Worm (Caenorhabditis elegans) whole organism, L4 larva: ENCODE measurements around the gene Y2H9A.6.
A peak's percentile ranks its signal among the peaks of the same experiment; 100 is the strongest.

ENCODE experiments used
- D1046.2 ChIP-seq: fragments of 200-800 bp; sonication (Bioruptor generic); IDR thresholded peaks from 2 replicates; pipeline ENCODE4 v1.3.6; 2022; ENCODE audit warnings: missing genetic modification characterization, missing compliant biosample characterization
- F10B5.3 ChIP-seq: sonication (generic microtip); optimal IDR thresholded peaks from 2 replicates; lab custom pipeline; 2016; ENCODE audit warnings: mild to moderate bottlenecking, missing genetic modification characterization, missing compliant biosample characterization
- T26A8.4 ChIP-seq: fragments of 200-800 bp; sonication (Bioruptor generic); IDR thresholded peaks from 2 replicates; pipeline ENCODE4 v1.3.6; 2022; ENCODE audit warnings: missing genetic modification characterization, missing compliant biosample characterization
- Y48G9A.11 ChIP-seq: fragments of 200-800 bp; sonication (Bioruptor generic); IDR thresholded peaks from 2 replicates; pipeline ENCODE4 v1.3.6; 2022; ENCODE audit warnings: missing genetic modification reagents, missing genetic modification characterization, missing compliant biosample characterization
- ZK546.5 ChIP-seq, 2 experiments: sonication (generic microtip); optimal IDR thresholded peaks; 2 replicates each; lab custom pipeline; 2017; ENCODE audit warnings: missing biosample characterization in 2 of 2, missing genetic modification characterization in 2 of 2
- aha-1 ChIP-seq: fragments of 150-350 bp; peaks from one replicate; lab custom pipeline; 2014; ENCODE audit warnings: missing biosample characterization, missing genetic modification characterization
- aly-2 ChIP-seq: sonication (generic microtip); optimal IDR thresholded peaks from 2 replicates; lab custom pipeline; 2018; ENCODE audit warnings: missing biosample characterization, missing genetic modification characterization
- ceh-82 ChIP-seq: sonication (generic microtip); optimal IDR thresholded peaks from 2 replicates; lab custom pipeline; 2017; ENCODE audit warnings: missing biosample characterization, missing genetic modification characterization
- daf-19 ChIP-seq: fragments of 200-800 bp; sonication (Bioruptor generic); conservative IDR thresholded peaks from 2 replicates; pipeline ENCODE4 v1.3.6; 2022; ENCODE audit warnings: missing genetic modification characterization, missing compliant biosample characterization
- daf-8 ChIP-seq: fragments of 200-800 bp; sonication (Bioruptor generic); IDR thresholded peaks from 2 replicates; pipeline ENCODE4 v1.3.6; 2022; ENCODE audit warnings: missing genetic modification characterization, missing compliant biosample characterization
- dmd-9 ChIP-seq: fragments of 200-800 bp; sonication (Bioruptor generic); IDR thresholded peaks from 2 replicates; pipeline ENCODE4 v1.3.6; 2022; ENCODE audit warnings: missing genetic modification reagents, missing genetic modification characterization, missing compliant biosample characterization
- duxl-1 ChIP-seq: sonication (generic microtip); optimal IDR thresholded peaks from 2 replicates; lab custom pipeline; 2016; ENCODE audit warnings: mild to moderate bottlenecking, missing genetic modification characterization, moderate library complexity, missing compliant biosample characterization; ENCODE audit not compliant: poor library complexity
- fos-1 ChIP-seq: fragments of 150-350 bp; optimal IDR thresholded peaks from 2 replicates; lab custom pipeline; 2014; ENCODE audit warnings: missing biosample characterization, missing genetic modification characterization
- hlh-30 ChIP-seq: sonication (generic microtip); optimal IDR thresholded peaks from 2 replicates; lab custom pipeline; 2017; ENCODE audit warnings: antibody characterized with exemption, mild to moderate bottlenecking, missing genetic modification characterization, missing compliant biosample characterization; ENCODE audit not compliant: insufficient read depth
- hmg-1.1 ChIP-seq: fragments of 200-800 bp; sonication (Bioruptor generic); IDR thresholded peaks from 2 replicates; pipeline ENCODE4 v1.3.6; 2022; ENCODE audit warnings: missing genetic modification reagents, missing genetic modification characterization, missing compliant biosample characterization
- lim-7 ChIP-seq: fragments of 200-800 bp; sonication (Bioruptor generic); IDR thresholded peaks from 2 replicates; pipeline ENCODE4 v1.3.6; 2022; ENCODE audit warnings: missing genetic modification characterization, missing compliant biosample characterization
- lin-38 ChIP-seq: fragments of 200-800 bp; sonication (Bioruptor generic); IDR thresholded peaks from 2 replicates; pipeline ENCODE4 v1.3.6; 2022; ENCODE audit warnings: missing genetic modification reagents, missing genetic modification characterization, missing compliant biosample characterization
- lir-3 ChIP-seq: sonication (generic microtip); optimal IDR thresholded peaks from 2 replicates; lab custom pipeline; 2016; ENCODE audit warnings: mild to moderate bottlenecking, missing genetic modification characterization, missing compliant biosample characterization
- madf-9 ChIP-seq: fragments of 200-800 bp; sonication (Bioruptor generic); conservative IDR thresholded peaks from 2 replicates; pipeline ENCODE4 v1.3.6; 2022; ENCODE audit warnings: missing genetic modification reagents, missing genetic modification characterization, missing compliant biosample characterization
- mxl-3 ChIP-seq: fragments of 200-800 bp; sonication (Bioruptor generic); optimal IDR thresholded peaks from 2 replicates; lab custom pipeline; 2018; ENCODE audit warnings: mild to moderate bottlenecking, missing genetic modification characterization, missing compliant biosample characterization
- nhr-25 ChIP-seq: sonication (generic microtip); optimal IDR thresholded peaks from 2 replicates; lab custom pipeline; 2017; ENCODE audit warnings: missing genetic modification characterization, mild to moderate bottlenecking, missing compliant biosample characterization, antibody characterized with exemption, moderate library complexity, borderline replicate concordance; ENCODE audit not compliant: insufficient read depth
- nhr-41 ChIP-seq: fragments of 200-800 bp; sonication (Bioruptor generic); IDR thresholded peaks from 2 replicates; pipeline ENCODE4 v1.3.6; 2022; ENCODE audit warnings: missing genetic modification reagents, missing genetic modification characterization, missing compliant biosample characterization
- nhr-6 ChIP-seq: fragments of 150-350 bp; optimal IDR thresholded peaks from 2 replicates; lab custom pipeline; 2014; ENCODE audit warnings: missing biosample characterization, missing genetic modification characterization
- nhr-76 ChIP-seq: fragments of 150-350 bp; optimal IDR thresholded peaks from 2 replicates; lab custom pipeline; 2014; ENCODE audit warnings: missing biosample characterization, missing genetic modification characterization
- rbr-2 ChIP-seq: sonication (generic microtip); optimal IDR thresholded peaks from 2 replicates; lab custom pipeline; 2016; ENCODE audit warnings: missing genotype, missing genetic modification characterization, missing compliant biosample characterization
- spr-1 ChIP-seq: sonication (generic microtip); optimal IDR thresholded peaks from 2 replicates; lab custom pipeline; 2016; ENCODE audit warnings: mild to moderate bottlenecking, missing genetic modification characterization, missing compliant biosample characterization
- tag-97 ChIP-seq: fragments of 200-800 bp; sonication (Bioruptor generic); IDR thresholded peaks from 2 replicates; pipeline ENCODE4 v1.3.6; 2022; ENCODE audit warnings: missing genetic modification characterization, missing compliant biosample characterization
- unc-39 ChIP-seq: sonication (generic microtip); optimal IDR thresholded peaks from 2 replicates; lab custom pipeline; 2017; ENCODE audit warnings: missing biosample characterization, missing genetic modification characterization
- unc-62 ChIP-seq, 3 experiments: fragments of 150-350 bp in 1 of 3; sonication (generic microtip); optimal IDR thresholded peaks in 2 of 3; peaks in 1 of 3; 1 replicate in 1 of 3; 2 replicates in 2 of 3; lab custom pipeline; 2014 to 2017; ENCODE audit warnings: missing biosample characterization in 3 of 3, missing genetic modification characterization in 3 of 3, missing genetic modification reagents in 3 of 3, missing genotype in 1 of 3

Gene Y2H9A.6

DNA sequence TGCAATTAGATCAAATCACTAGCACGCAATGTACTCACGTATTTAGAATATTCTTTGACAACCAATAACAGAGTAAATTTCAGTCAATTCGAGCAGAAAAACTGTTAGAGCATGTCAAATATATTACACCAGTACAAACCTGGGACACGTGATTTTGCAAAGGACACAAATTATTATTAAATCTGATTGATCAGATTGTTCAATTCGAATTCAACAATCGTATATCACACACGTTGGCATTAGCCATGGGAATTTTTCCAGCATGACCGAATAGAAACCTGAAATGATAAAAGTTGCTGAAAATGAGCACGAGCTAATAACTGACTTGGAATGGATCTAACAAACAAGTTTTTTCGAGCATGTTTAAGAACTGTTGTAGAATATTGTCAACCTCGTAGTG, 20.6 kb upstream of the Y2H9A.6 start, which contains the start of gene srv-9:
TSS of gene srv-9 (minus strand) at position 101 of the 400 bp plus-strand sequence.
- no peak for TF ChIP-seq nhr-41
- TF ChIP-seq rbr-2 (tag; lab: Kevin White, UChicago): no peak
- TF ChIP-seq aha-1 (tag; lab: Kevin White, UChicago): peak; percentile 44

DNA sequence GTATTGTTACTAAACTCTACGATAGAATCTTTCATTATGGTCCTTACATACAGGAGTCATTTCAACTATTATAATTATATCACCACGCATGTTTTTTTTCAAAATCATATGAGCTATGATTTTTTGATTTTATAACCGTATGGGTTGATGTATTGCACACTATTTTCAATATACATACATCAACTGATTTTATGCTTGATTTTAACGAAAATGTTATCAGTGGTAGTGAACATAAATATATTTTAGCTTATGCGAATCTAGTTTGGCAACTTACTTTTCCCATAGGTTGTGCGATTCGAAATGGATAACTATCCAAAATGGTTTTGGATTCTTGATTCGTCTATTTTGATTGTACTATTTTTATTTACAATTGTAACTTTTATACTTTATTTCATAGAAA, 20.0 kb upstream of the Y2H9A.6 start, which contains the start of gene srv-10:
TSS of gene srv-10 (plus strand) at position 301 of the 400 bp plus-strand sequence.
- no peak for TF ChIP-seq ZK546.5 (tag; optimal IDR thresholded peaks at IDR 0.05; lab: Kevin White, UChicago)
- TF ChIP-seq mxl-3 (GFP tag; lab: Kevin White, UChicago): no peak

DNA sequence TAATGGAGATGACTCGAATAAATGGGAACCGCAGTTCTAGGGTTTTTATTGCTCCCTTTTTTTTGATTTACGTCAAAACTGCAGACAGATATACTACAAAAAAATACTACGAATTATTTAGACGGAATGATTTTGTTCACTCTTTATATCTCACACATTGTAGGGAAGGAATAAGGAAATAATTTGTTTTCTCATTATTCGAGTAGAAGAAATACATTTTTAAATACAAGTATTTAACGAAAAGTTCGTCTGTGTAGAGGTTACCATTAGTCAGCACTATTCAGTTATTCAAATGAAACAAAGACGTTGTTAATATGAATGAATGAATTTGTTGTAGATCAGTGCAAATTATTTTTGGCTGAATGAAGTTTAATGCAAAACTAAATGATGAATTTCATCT, 16.9 kb upstream of the Y2H9A.6 start, which contains the start of gene srd-18:
TSS of gene srd-18 (minus strand) at position 101 of the 400 bp plus-strand sequence.
- no peak for TF ChIP-seq nhr-76
- no peak for TF ChIP-seq unc-39 (tag; lab: Kevin White, UChicago)
- no peak for TF ChIP-seq fos-1 (tag; lab: Kevin White, UChicago)
- no peak for TF ChIP-seq madf-9 (GFP tag; lab: Robert Waterston, UW)
- no peak for TF ChIP-seq lim-7 (GFP tag; lab: Robert Waterston, UW)

DNA sequence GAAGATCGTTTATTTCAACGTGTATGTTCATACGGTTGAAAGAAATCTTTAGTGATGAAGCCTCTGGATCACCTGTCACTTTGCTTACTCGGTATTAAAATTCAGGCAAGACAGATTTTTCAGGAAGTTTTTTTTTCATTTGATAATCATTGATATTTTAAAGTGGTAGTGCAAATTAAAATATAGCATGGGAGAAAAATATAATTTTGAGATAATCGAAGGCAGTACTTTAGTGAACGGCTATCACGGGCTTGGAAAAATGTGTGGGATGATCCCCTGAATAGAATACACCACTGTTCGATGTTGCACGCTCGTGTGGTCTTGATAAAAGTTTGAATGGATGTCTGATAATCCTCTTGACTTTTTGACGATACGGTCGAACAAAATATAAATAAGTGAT, 16.3 kb upstream of the Y2H9A.6 start:
- TF ChIP-seq unc-62 (GFP tag; optimal IDR thresholded peaks at IDR 0.05 in 1 of 2; lab: Kevin White, UChicago) (peak in 1 of 2 experiments; percentile 96), unc-62 (tag; optimal IDR thresholded peaks at IDR 0.05; lab: Kevin White, UChicago) (no peak), nhr-25 (tag; lab: Kevin White, UChicago) (no peak), hmg-1.1 (GFP tag; lab: Robert Waterston, UW) (no peak), ceh-82 (tag; lab: Kevin White, UChicago) (no peak), T26A8.4 (GFP tag; lab: Robert Waterston, UW) (no peak)
- TF ChIP-seq, all 104 proteins: peak for 1

DNA sequence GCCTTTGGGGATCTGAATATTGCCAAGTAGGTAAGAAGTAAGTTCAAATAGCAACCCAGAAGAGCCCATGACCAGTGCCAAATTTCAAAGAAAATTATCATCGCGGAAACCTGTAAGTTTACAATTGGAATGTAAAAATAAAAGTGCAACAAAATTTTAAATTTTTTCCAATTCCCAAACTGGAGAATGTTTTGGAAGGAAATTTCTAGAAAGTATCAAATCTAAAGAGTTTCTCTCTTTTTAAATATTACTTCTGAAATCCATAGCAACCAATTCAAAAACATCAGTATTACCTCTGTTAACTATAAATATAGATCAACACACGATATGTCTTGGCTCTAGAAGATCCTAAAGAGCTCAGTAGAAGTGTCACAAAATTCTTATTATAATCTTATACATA, 15.0 kb upstream of the Y2H9A.6 start, which contains the start of gene srd-19:
TSS of gene srd-19 (minus strand) at position 101 of the 400 bp plus-strand sequence.
- TF ChIP-seq D1046.2 (no peak), mxl-3 (GFP tag; lab: Kevin White, UChicago) (no peak), spr-1 (tag; lab: Kevin White, UChicago) (no peak), nhr-6 (tag; lab: Kevin White, UChicago) (no peak), daf-19 (GFP tag; lab: Robert Waterston, UW) (no peak), daf-8 (no peak), dmd-9 (GFP tag; lab: Robert Waterston, UW) (no peak), unc-39 (tag; lab: Kevin White, UChicago) (no peak), lir-3 (tag; lab: Kevin White, UChicago) (no peak), tag-97 (GFP tag; lab: Robert Waterston, UW) (no peak), hlh-30 (tag; lab: Kevin White, UChicago) (no peak), F10B5.3 (tag; lab: Kevin White, UChicago) (no peak), Y48G9A.11 (no peak), lin-38 (GFP tag; lab: Robert Waterston, UW) (no peak), duxl-1 (tag; lab: Kevin White, UChicago) (no peak), aly-2 (tag; lab: Kevin White, UChicago) (no peak)

DNA sequence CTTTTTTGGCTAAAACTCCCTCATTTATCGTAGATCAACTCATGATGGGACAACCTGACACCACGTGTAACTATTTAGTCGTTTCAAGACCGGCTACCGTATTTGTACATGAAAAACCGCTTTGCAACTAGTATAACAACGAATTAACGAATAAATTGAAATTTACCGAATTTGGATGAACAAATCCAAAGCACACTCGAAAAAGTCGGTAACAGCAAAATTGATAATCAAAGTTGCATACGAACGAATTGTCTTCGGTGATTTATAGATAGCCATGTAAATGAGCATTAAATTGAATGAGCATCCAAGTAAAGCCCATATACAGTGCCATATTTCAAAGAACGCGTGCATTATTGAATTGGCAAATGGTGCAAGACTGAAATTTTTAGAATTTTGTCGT, 11.3 kb upstream of the Y2H9A.6 start, which contains the start of gene srd-17:
TSS of gene srd-17 (minus strand) at position 351 of the 400 bp plus-strand sequence.
- TF ChIP-seq aha-1 (tag; lab: Kevin White, UChicago) (peak; percentile 97), unc-39 (tag; lab: Kevin White, UChicago) (no peak)
